Worm (Caenorhabditis elegans) whole organism, L4/young adult: Measurements from ENCODE around the gene nspa-9.

Experiments
- dao-5 ChIP-seq: sonication (generic microtip); optimal IDR thresholded peaks from 2 replicates; lab custom pipeline; 2016; ENCODE audit warnings: missing genotype, missing genetic modification characterization, moderate library complexity, missing compliant biosample characterization
- him-1 ChIP-seq: sonication (generic microtip); optimal IDR thresholded peaks from 2 replicates; lab custom pipeline; 2016; ENCODE audit warnings: missing genotype, missing genetic modification reagents, missing genetic modification characterization, missing compliant biosample characterization

- TF ChIP-seq him-1 (tag; lab: Kevin White, UChicago) (no peak), dao-5 (tag; lab: Kevin White, UChicago) (no peak)
Measured at ce11 chrX:11718751-11719150, 20.1 kb upstream of the nspa-9 start.
